Worm (Caenorhabditis elegans) whole organism, L4 larva: ENCODE measurements around the gene ent-2.

ENCODE experiments used
- F44E2.7 ChIP-seq: fragments of 200-800 bp; sonication (Bioruptor generic); IDR thresholded peaks from 2 replicates; pipeline ENCODE4 v2.1.2; 2022; ENCODE audit warnings: missing genetic modification characterization, missing compliant biosample characterization
- R02D3.7 ChIP-seq: fragments of 150-350 bp; sonication (generic microtip); optimal IDR thresholded peaks from 3 replicates; lab custom pipeline; 2014; ENCODE audit warnings: missing biosample characterization, missing genetic modification characterization
- T20F7.1 ChIP-seq: fragments of 200-800 bp; sonication (Bioruptor generic); optimal IDR thresholded peaks from 2 replicates; lab custom pipeline; 2018; ENCODE audit warnings: mild to moderate bottlenecking, missing genetic modification characterization, missing compliant biosample characterization
- T26A8.4 ChIP-seq: fragments of 200-800 bp; sonication (Bioruptor generic); IDR thresholded peaks from 2 replicates; pipeline ENCODE4 v1.3.6; 2022; ENCODE audit warnings: missing genetic modification characterization, missing compliant biosample characterization
- Y105C5A.15 ChIP-seq: fragments of 200-800 bp; sonication (Bioruptor generic); IDR thresholded peaks from 2 replicates; pipeline ENCODE4 v1.3.6; 2022; ENCODE audit warnings: missing genetic modification characterization, missing compliant biosample characterization
- Y48G9A.11 ChIP-seq: fragments of 200-800 bp; sonication (Bioruptor generic); IDR thresholded peaks from 2 replicates; pipeline ENCODE4 v1.3.6; 2022; ENCODE audit warnings: missing genetic modification reagents, missing genetic modification characterization, missing compliant biosample characterization
- Y5F2A.4 ChIP-seq: fragments of 200-800 bp; sonication (Bioruptor generic); optimal IDR thresholded peaks from 2 replicates; lab custom pipeline; 2018; ENCODE audit warnings: mild to moderate bottlenecking, missing genetic modification characterization, missing compliant biosample characterization
- Y75B8A.6 ChIP-seq: fragments of 200-800 bp; sonication (Bioruptor generic); IDR thresholded peaks from 2 replicates; pipeline ENCODE4 v1.3.6; 2022; ENCODE audit warnings: missing genetic modification reagents, missing genetic modification characterization, missing compliant biosample characterization
- ZK337.2 ChIP-seq: fragments of 200-800 bp; sonication (Bioruptor generic); IDR thresholded peaks from 2 replicates; pipeline ENCODE4 v1.3.6; 2022; ENCODE audit warnings: missing genetic modification reagents, missing genetic modification characterization, missing compliant biosample characterization
- ZK546.5 ChIP-seq, 2 experiments: sonication (generic microtip); optimal IDR thresholded peaks; 2 replicates each; lab custom pipeline; 2017; ENCODE audit warnings: missing biosample characterization in 2 of 2, missing genetic modification characterization in 2 of 2
- attf-4 ChIP-seq: sonication (generic microtip); optimal IDR thresholded peaks from 3 replicates; lab custom pipeline; 2017; ENCODE audit warnings: missing biosample characterization, missing genetic modification characterization
- ceh-20 ChIP-seq: fragments of 200-800 bp; sonication (Bioruptor generic); IDR thresholded peaks from 2 replicates; pipeline ENCODE4 v1.3.6; 2022; ENCODE audit warnings: missing genetic modification reagents, missing genetic modification characterization, missing compliant biosample characterization
- ceh-28 ChIP-seq: fragments of 150-350 bp; optimal IDR thresholded peaks from 2 replicates; lab custom pipeline; 2014; ENCODE audit warnings: missing biosample characterization, missing genetic modification reagents, missing genetic modification characterization
- ceh-32 ChIP-seq: sonication (generic microtip); optimal IDR thresholded peaks from 2 replicates; lab custom pipeline; 2016; ENCODE audit warnings: mild to moderate bottlenecking, missing genetic modification characterization, missing compliant biosample characterization; ENCODE audit not compliant: poor library complexity
- ceh-62 ChIP-seq: sonication (generic microtip); optimal IDR thresholded peaks from 2 replicates; lab custom pipeline; 2017; ENCODE audit warnings: missing biosample characterization, missing genetic modification characterization
- ceh-82 ChIP-seq: sonication (generic microtip); optimal IDR thresholded peaks from 2 replicates; lab custom pipeline; 2017; ENCODE audit warnings: missing biosample characterization, missing genetic modification characterization
- ces-1 ChIP-seq: fragments of 150-350 bp; sonication (generic microtip); optimal IDR thresholded peaks from 4 replicates; lab custom pipeline; 2014; ENCODE audit warnings: missing biosample characterization, missing genetic modification reagents, missing genetic modification characterization
- ctbp-1 ChIP-seq: fragments of 200-800 bp; sonication (Bioruptor generic); IDR thresholded peaks from 2 replicates; pipeline ENCODE4 v1.3.6; 2022; ENCODE audit warnings: missing genetic modification reagents, missing genetic modification characterization, missing compliant biosample characterization
- daf-12 ChIP-seq: fragments of 150-350 bp; optimal IDR thresholded peaks from 2 replicates; lab custom pipeline; 2014; ENCODE audit warnings: missing biosample characterization, missing genetic modification reagents, missing genetic modification characterization
- daf-8 ChIP-seq: fragments of 200-800 bp; sonication (Bioruptor generic); IDR thresholded peaks from 2 replicates; pipeline ENCODE4 v1.3.6; 2022; ENCODE audit warnings: missing genetic modification characterization, missing compliant biosample characterization
- dmd-8 ChIP-seq: fragments of 200-800 bp; sonication (Bioruptor generic); IDR thresholded peaks from 2 replicates; pipeline ENCODE4 v1.3.6; 2022; ENCODE audit warnings: missing genetic modification characterization, missing compliant biosample characterization
- duxl-1 ChIP-seq: sonication (generic microtip); optimal IDR thresholded peaks from 2 replicates; lab custom pipeline; 2016; ENCODE audit warnings: mild to moderate bottlenecking, missing genetic modification characterization, moderate library complexity, missing compliant biosample characterization; ENCODE audit not compliant: poor library complexity
- egl-27 ChIP-seq: sonication (generic microtip); optimal IDR thresholded peaks from 3 replicates; lab custom pipeline; 2017; ENCODE audit warnings: missing biosample characterization, missing genetic modification reagents, missing genetic modification characterization
- egl-43 ChIP-seq: fragments of 200-800 bp; sonication (Bioruptor generic); IDR thresholded peaks from 2 replicates; pipeline ENCODE4 v1.3.6; 2022; ENCODE audit warnings: missing genetic modification reagents, missing genetic modification characterization, missing compliant biosample characterization
- fos-1 ChIP-seq: fragments of 150-350 bp; optimal IDR thresholded peaks from 2 replicates; lab custom pipeline; 2014; ENCODE audit warnings: missing biosample characterization, missing genetic modification characterization
- lin-13 ChIP-seq: fragments of 150-350 bp; optimal IDR thresholded peaks from 2 replicates; lab custom pipeline; 2014; ENCODE audit warnings: missing biosample characterization, missing genetic modification reagents, missing genetic modification characterization
- lin-15B ChIP-seq: fragments of 150-350 bp; sonication (generic microtip); optimal IDR thresholded peaks from 3 replicates; lab custom pipeline; 2014; ENCODE audit warnings: missing biosample characterization, missing genetic modification characterization
- lin-29 ChIP-seq: fragments of 200-800 bp; sonication (Bioruptor generic); IDR thresholded peaks from 2 replicates; pipeline ENCODE4 v1.3.6; 2022; ENCODE audit warnings: missing genetic modification reagents, missing genetic modification characterization, missing compliant biosample characterization
- lin-39 ChIP-seq: fragments of 150-350 bp; optimal IDR thresholded peaks from 2 replicates; lab custom pipeline; 2014; ENCODE audit warnings: missing biosample characterization, missing genetic modification reagents, missing genetic modification characterization
- lir-3 ChIP-seq: sonication (generic microtip); optimal IDR thresholded peaks from 2 replicates; lab custom pipeline; 2016; ENCODE audit warnings: mild to moderate bottlenecking, missing genetic modification characterization, missing compliant biosample characterization
- mdt-29 ChIP-seq: fragments of 200-800 bp; sonication (Bioruptor generic); IDR thresholded peaks from 2 replicates; pipeline ENCODE4 v1.3.6; 2022; ENCODE audit warnings: missing genetic modification reagents, missing genetic modification characterization, missing compliant biosample characterization
- mep-1 ChIP-seq: fragments of 150-350 bp; sonication (generic microtip); optimal IDR thresholded peaks from 3 replicates; lab custom pipeline; 2014; ENCODE audit warnings: missing biosample characterization, missing genetic modification characterization
- mes-2 ChIP-seq: sonication (generic microtip); optimal IDR thresholded peaks from 2 replicates; lab custom pipeline; 2016; ENCODE audit warnings: missing genotype, mild to moderate bottlenecking, missing genetic modification characterization, missing compliant biosample characterization; ENCODE audit not compliant: poor library complexity, severe bottlenecking
- mxl-2 ChIP-seq: fragments of 200-800 bp; sonication (Bioruptor generic); conservative IDR thresholded peaks from 2 replicates; pipeline ENCODE4 v1.3.6; 2022; ENCODE audit warnings: missing genetic modification reagents, missing genetic modification characterization, missing compliant biosample characterization
- mxl-3 ChIP-seq: fragments of 200-800 bp; sonication (Bioruptor generic); optimal IDR thresholded peaks from 2 replicates; lab custom pipeline; 2018; ENCODE audit warnings: mild to moderate bottlenecking, missing genetic modification characterization, missing compliant biosample characterization
- nhr-10 ChIP-seq: fragments of 150-350 bp; optimal IDR thresholded peaks from 2 replicates; lab custom pipeline; 2014; ENCODE audit warnings: missing biosample characterization, missing genetic modification characterization
- nhr-25 ChIP-seq: sonication (generic microtip); optimal IDR thresholded peaks from 2 replicates; lab custom pipeline; 2017; ENCODE audit warnings: missing genetic modification characterization, mild to moderate bottlenecking, missing compliant biosample characterization, antibody characterized with exemption, moderate library complexity, borderline replicate concordance; ENCODE audit not compliant: insufficient read depth
- nhr-41 ChIP-seq: fragments of 200-800 bp; sonication (Bioruptor generic); IDR thresholded peaks from 2 replicates; pipeline ENCODE4 v1.3.6; 2022; ENCODE audit warnings: missing genetic modification reagents, missing genetic modification characterization, missing compliant biosample characterization
- nhr-76 ChIP-seq: fragments of 150-350 bp; optimal IDR thresholded peaks from 2 replicates; lab custom pipeline; 2014; ENCODE audit warnings: missing biosample characterization, missing genetic modification characterization
- pha-4 ChIP-seq, 2 experiments: fragments of 150-350 bp in 1 of 2; fragments of 200-800 bp in 1 of 2; sonication (Bioruptor generic) in 1 of 2; IDR thresholded peaks in 1 of 2; optimal IDR thresholded peaks in 1 of 2; 2 replicates each; pipeline versions ENCODE4 v1.3.6 to Lab custom; 2014 to 2022; ENCODE audit warnings: missing genetic modification characterization in 2 of 2, missing genetic modification reagents in 2 of 2, missing biosample characterization in 1 of 2, missing compliant biosample characterization in 1 of 2
- php-3 ChIP-seq: fragments of 200-800 bp; sonication (Bioruptor generic); IDR thresholded peaks from 2 replicates; pipeline ENCODE4 v1.3.6; 2022; ENCODE audit warnings: missing genetic modification reagents, missing genetic modification characterization, missing compliant biosample characterization
- sdz-12 ChIP-seq: fragments of 200-800 bp; sonication (Bioruptor generic); optimal IDR thresholded peaks from 2 replicates; lab custom pipeline; 2018; ENCODE audit warnings: mild to moderate bottlenecking, missing genetic modification characterization, missing compliant biosample characterization
- snpc-1.2 ChIP-seq: fragments of 200-800 bp; sonication (Bioruptor generic); IDR thresholded peaks from 2 replicates; pipeline ENCODE4 v1.3.6; 2022; ENCODE audit warnings: missing genetic modification reagents, missing genetic modification characterization, missing compliant biosample characterization
- spr-1 ChIP-seq: sonication (generic microtip); optimal IDR thresholded peaks from 2 replicates; lab custom pipeline; 2016; ENCODE audit warnings: mild to moderate bottlenecking, missing genetic modification characterization, missing compliant biosample characterization
- unc-130 ChIP-seq: sonication (generic microtip); optimal IDR thresholded peaks from 2 replicates; lab custom pipeline; 2016; ENCODE audit warnings: missing genetic modification reagents, missing genetic modification characterization, missing compliant biosample characterization
- unc-62 ChIP-seq, 3 experiments: fragments of 150-350 bp in 1 of 3; sonication (generic microtip); optimal IDR thresholded peaks in 2 of 3; peaks in 1 of 3; 1 replicate in 1 of 3; 2 replicates in 2 of 3; lab custom pipeline; 2014 to 2017; ENCODE audit warnings: missing biosample characterization in 3 of 3, missing genetic modification characterization in 3 of 3, missing genetic modification reagents in 3 of 3, missing genotype in 1 of 3
- vab-7 ChIP-seq: fragments of 200-800 bp; sonication (Bioruptor generic); IDR thresholded peaks from 2 replicates; pipeline ENCODE4 v1.3.6; 2022; ENCODE audit warnings: missing genetic modification reagents, missing genetic modification characterization, missing compliant biosample characterization
- zfp-2 ChIP-seq: sonication (generic microtip); optimal IDR thresholded peaks from 2 replicates; lab custom pipeline; 2016; ENCODE audit warnings: mild to moderate bottlenecking, missing genetic modification characterization, missing compliant biosample characterization
- ztf-7 ChIP-seq: fragments of 150-350 bp; optimal IDR thresholded peaks from 2 replicates; lab custom pipeline; 2014; ENCODE audit warnings: missing biosample characterization, missing genetic modification characterization

The ent-2 gene

DNA sequence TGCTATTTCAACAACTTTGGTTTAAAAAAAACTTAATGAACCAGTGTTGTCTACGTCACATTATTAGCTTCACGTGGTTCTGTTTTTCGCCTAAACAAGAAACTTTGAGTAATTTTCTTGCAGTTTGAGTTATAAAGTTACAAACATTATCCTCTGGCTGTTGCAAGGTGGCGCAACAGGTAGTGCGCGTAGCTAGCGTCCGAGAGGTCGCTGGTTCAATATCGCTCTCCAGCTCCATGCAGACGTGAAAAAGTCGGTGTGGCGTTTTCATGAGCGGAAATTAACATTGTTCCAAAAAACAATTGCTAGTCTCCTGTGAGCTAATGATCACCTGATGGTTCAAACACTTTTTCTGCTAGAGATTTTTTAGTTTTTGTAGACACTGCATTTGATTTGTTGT lies 18.4 kb downstream of the ent-2 start (continued):
- TF ChIP-seq mxl-3 (GFP tag; lab: Kevin White, UChicago) (no peak), egl-43 (peak; percentile 75), unc-130 (GFP tag; lab: Kevin White, UChicago) (no peak), dmd-8 (GFP tag; lab: Robert Waterston, UW) (no peak), ceh-20 (0 out of 2 replicates have a peak, but pooled peaks have one; percentile 33), php-3 (GFP tag; lab: Robert Waterston, UW) (no peak), ces-1 (no peak), attf-4 (tag; lab: Kevin White, UChicago) (no peak), lin-13 (GFP tag; lab: Kevin White, UChicago) (peak; percentile 17), lir-3 (peak; percentile 12), ceh-28 (no peak), nhr-25 (no peak), ZK546.5 (tag; optimal IDR thresholded peaks at IDR 0.05; lab: Kevin White, UChicago) (no peak), ZK337.2 (no peak), Y75B8A.6 (GFP tag; lab: Robert Waterston, UW) (no peak), spr-1 (tag; lab: Kevin White, UChicago) (no peak), zfp-2 (tag; lab: Kevin White, UChicago) (no peak), lin-15B (tag; lab: Kevin White, UChicago) (no peak), daf-12 (tag; lab: Kevin White, UChicago) (no peak), duxl-1 (tag; lab: Kevin White, UChicago) (peak; percentile 49), pha-4 (GFP tag; IDR thresholded peaks at IDR 0.05; lab: Robert Waterston, UW) (peak; percentile 68; the same call in 1 of the 2 replicates), pha-4 (tag; optimal IDR thresholded peaks at IDR 0.05; lab: Kevin White, UChicago) (no peak), lin-39 (no peak), mes-2 (peak; percentile 46), sdz-12 (GFP tag; lab: Kevin White, UChicago) (no peak), fos-1 (tag; lab: Kevin White, UChicago) (no peak), ceh-62 (tag; lab: Kevin White, UChicago) (no peak), F44E2.7 (GFP tag; lab: Robert Waterston, UW) (no peak), lin-29 (GFP tag; lab: Robert Waterston, UW) (no peak), ceh-82 (tag; lab: Kevin White, UChicago) (no peak), daf-8 (GFP tag; lab: Robert Waterston, UW) (no peak), T26A8.4 (GFP tag; lab: Robert Waterston, UW) (peak; percentile 36; the same call in 1 of the 2 replicates), mep-1 (tag; lab: Kevin White, UChicago) (no peak), Y48G9A.11 (no peak), vab-7 (GFP tag; lab: Robert Waterston, UW) (peak; percentile 61; the same call in 1 of the 2 replicates), ctbp-1 (GFP tag; lab: Robert Waterston, UW) (0 out of 2 replicates have a peak, but pooled peaks have one; percentile 19), snpc-1.2 (peak; percentile 68), unc-62 (GFP tag; optimal IDR thresholded peaks at IDR 0.05 in 1 of 2; lab: Kevin White, UChicago) (no peak), unc-62 (tag; optimal IDR thresholded peaks at IDR 0.05; lab: Kevin White, UChicago) (no peak), ceh-32 (tag; lab: Kevin White, UChicago) (no peak), egl-27 (no peak), R02D3.7 (no peak), mdt-29 (GFP tag; lab: Robert Waterston, UW) (no peak), Y105C5A.15 (GFP tag; lab: Robert Waterston, UW) (0 out of 2 replicates have a peak, but pooled peaks have one; percentile 48), Y5F2A.4 (GFP tag; lab: Kevin White, UChicago) (no peak), ztf-7 (tag; lab: Kevin White, UChicago) (no peak), nhr-41 (GFP tag; lab: Robert Waterston, UW) (no peak), T20F7.1 (GFP tag; lab: Kevin White, UChicago) (no peak), mxl-2 (GFP tag; lab: Robert Waterston, UW) (no peak), nhr-10 (tag; lab: Kevin White, UChicago) (no peak), nhr-76 (tag; lab: Kevin White, UChicago) (no peak)
